Worm (Caenorhabditis elegans): ENCODE measurements around the gene Y38F2AR.12.
A peak's percentile ranks its signal among the peaks of the same experiment; 100 is the strongest.

The Y38F2AR.12 gene

ce11 chrIV:2412370-2412962 is at the start of gene Y38F2AR.12:
TSS of gene Y38F2AR.12 (minus strand) at chrIV:2412420.
- TF ChIP-seq elt-3 (tag; optimal IDR thresholded peaks at IDR 0.05) (peak in 1 of 6 experiments; percentile 36), unc-62 (GFP tag; optimal IDR thresholded peaks at IDR 0.05) (no peak), unc-86 (tag; optimal IDR thresholded peaks at IDR 0.05) (no peak), hpl-2 (GFP tag; optimal IDR thresholded peaks at IDR 0.05) (no peak), nhr-237 (tag; optimal IDR thresholded peaks at IDR 0.05) (no peak), rnt-1 (tag; optimal IDR thresholded peaks at IDR 0.05) (no peak), tbx-2 (tag; optimal IDR thresholded peaks at IDR 0.05) (no peak), lin-35 (GFP tag; optimal IDR thresholded peaks at IDR 0.05) (peak in 1 of 2 experiments; percentile 17), snu-23 (GFP tag; optimal IDR thresholded peaks at IDR 0.05) (peak; percentile 13), alr-1 (tag; optimal IDR thresholded peaks at IDR 0.05; ENCODE audit: borderline replicate concordance) (no peak), lin-15B (tag; optimal IDR thresholded peaks at IDR 0.05) (no peak), unc-98 (GFP tag; IDR thresholded peaks at IDR 0.05) (no peak), skn-1 (tag; optimal IDR thresholded peaks at IDR 0.05) (no peak), dsc-1 (tag; optimal IDR thresholded peaks at IDR 0.05) (no peak), nhr-20 (tag; optimal IDR thresholded peaks at IDR 0.05) (peak; percentile 29), egl-13 (tag; optimal IDR thresholded peaks at IDR 0.05) (no peak), isw-1 (GFP tag; IDR thresholded peaks at IDR 0.05) (no peak), blmp-1 (tag; optimal IDR thresholded peaks at IDR 0.05) (peak; percentile 24), efl-1 (optimal IDR thresholded peaks at IDR 0.05) (no peak), efl-1 (GFP tag; optimal IDR thresholded peaks at IDR 0.05 in 1 of 2) (peak in 1 of 2 experiments; percentile 12), sptf-1 (tag; optimal IDR thresholded peaks at IDR 0.05) (no peak), elt-2 (tag; optimal IDR thresholded peaks at IDR 0.05) (peak; percentile 1), lin-14 (GFP tag; optimal IDR thresholded peaks at IDR 0.05) (peak; percentile 14)

- TF ChIP-seq sptf-1 (tag; optimal IDR thresholded peaks at IDR 0.05): no peak
- TF ChIP-seq ama-1 (optimal IDR thresholded peaks at IDR 0.05): no peak
- no peak for TF ChIP-seq hpl-2 (GFP tag; optimal IDR thresholded peaks at IDR 0.05)
- no peak for TF ChIP-seq zag-1 (tag; optimal IDR thresholded peaks at IDR 0.05)
- no peak for TF ChIP-seq lin-13 (GFP tag; optimal IDR thresholded peaks at IDR 0.05)
- TF ChIP-seq egl-13 (tag; optimal IDR thresholded peaks at IDR 0.05): no peak
- TF ChIP-seq snpc-4 (tag; optimal IDR thresholded peaks at IDR 0.05): no peak
- no peak for TF ChIP-seq mep-1 (tag; optimal IDR thresholded peaks at IDR 0.05)
- no peak for TF ChIP-seq lsy-2 (tag; optimal IDR thresholded peaks at IDR 0.05)
These were observed 49.2 kb upstream of the Y38F2AR.12 start for ce11 chrIV:2461396-2461795.

- TF ChIP-seq unc-130 (tag; optimal IDR thresholded peaks at IDR 0.05) (no peak), egl-13 (tag; optimal IDR thresholded peaks at IDR 0.05) (no peak), unc-30 (tag; optimal IDR thresholded peaks at IDR 0.05) (no peak)
These were observed 42.9 kb upstream of the Y38F2AR.12 start for ce11 chrIV:2455128-2455527.

- no peak for TF ChIP-seq efl-1 (optimal IDR thresholded peaks at IDR 0.05)
- TF ChIP-seq efl-1 (GFP tag; optimal IDR thresholded peaks at IDR 0.05 in 1 of 2): peak in 1 of 2 experiments; percentile 33
- TF ChIP-seq C16A3.4 (tag; optimal IDR thresholded peaks at IDR 0.05): no peak
These were observed 39.4 kb upstream of the Y38F2AR.12 start for ce11 chrIV:2451655-2452054.

- TF ChIP-seq snpc-4 (tag; optimal IDR thresholded peaks at IDR 0.05) (no peak), lin-39 (tag; optimal IDR thresholded peaks at IDR 0.05) (no peak), unc-98 (GFP tag; IDR thresholded peaks at IDR 0.05) (no peak)
These were observed 39.0 kb upstream of the Y38F2AR.12 start, which contains the start of gene C45G7.13 for ce11 chrIV:2451233-2451632. TSS of gene C45G7.13 (minus strand) at chrIV:2451333.

- TF ChIP-seq ztf-4 (tag; optimal IDR thresholded peaks at IDR 0.05) (no peak), egl-27 (tag; optimal IDR thresholded peaks at IDR 0.05) (no peak), grh-1 (GFP tag; IDR thresholded peaks at IDR 0.05) (no peak), unc-62 (GFP tag; optimal IDR thresholded peaks at IDR 0.05) (no peak), nhr-19 (GFP tag; conservative IDR thresholded peaks at IDR 0.05) (no peak), sptf-1 (tag; optimal IDR thresholded peaks at IDR 0.05) (no peak), nhr-47 (tag; optimal IDR thresholded peaks at IDR 0.05) (no peak), xbp-1 (tag; optimal IDR thresholded peaks at IDR 0.05) (no peak), lin-13 (GFP tag; optimal IDR thresholded peaks at IDR 0.05) (no peak), tlp-1 (tag; optimal IDR thresholded peaks at IDR 0.05) (no peak), ama-1 (optimal IDR thresholded peaks at IDR 0.05) (no peak), snu-23 (GFP tag; optimal IDR thresholded peaks at IDR 0.05) (no peak), nhr-85 (tag) (no peak), hpl-2 (GFP tag; optimal IDR thresholded peaks at IDR 0.05) (no peak), ceh-63 (GFP tag; optimal IDR thresholded peaks at IDR 0.05) (no peak), lsy-2 (tag; optimal IDR thresholded peaks at IDR 0.05) (no peak), fkh-10 (GFP tag; optimal IDR thresholded peaks at IDR 0.05) (no peak), vab-15 (tag; optimal IDR thresholded peaks at IDR 0.05) (no peak)
These were observed 22.1 kb upstream of the Y38F2AR.12 start for ce11 chrIV:2434366-2434765.
